Worm (Caenorhabditis elegans) whole organism, L4 larva: ENCODE data around the gene rab-21.

Source experiments
- ama-1 ChIP-seq: fragments of 150-350 bp; optimal IDR thresholded peaks from 2 replicates; lab custom pipeline; 2014; ENCODE audit warnings: inconsistent platforms, mixed read lengths
- ceh-32 ChIP-seq: sonication (generic microtip); optimal IDR thresholded peaks from 2 replicates; lab custom pipeline; 2016; ENCODE audit warnings: mild to moderate bottlenecking, missing genetic modification characterization, missing compliant biosample characterization; ENCODE audit not compliant: poor library complexity
- ceh-82 ChIP-seq: sonication (generic microtip); optimal IDR thresholded peaks from 2 replicates; lab custom pipeline; 2017; ENCODE audit warnings: missing biosample characterization, missing genetic modification characterization
- duxl-1 ChIP-seq: sonication (generic microtip); optimal IDR thresholded peaks from 2 replicates; lab custom pipeline; 2016; ENCODE audit warnings: mild to moderate bottlenecking, missing genetic modification characterization, moderate library complexity, missing compliant biosample characterization; ENCODE audit not compliant: poor library complexity
- fkh-10 ChIP-seq: fragments of 150-350 bp; optimal IDR thresholded peaks from 2 replicates; lab custom pipeline; 2014; ENCODE audit warnings: missing biosample characterization, missing genetic modification reagents, missing genetic modification characterization
- gei-8 ChIP-seq: fragments of 200-800 bp; sonication (Bioruptor generic); optimal IDR thresholded peaks from 2 replicates; lab custom pipeline; 2018; ENCODE audit warnings: mild to moderate bottlenecking, missing genetic modification characterization, missing compliant biosample characterization
- lin-13 ChIP-seq: fragments of 150-350 bp; optimal IDR thresholded peaks from 2 replicates; lab custom pipeline; 2014; ENCODE audit warnings: missing biosample characterization, missing genetic modification reagents, missing genetic modification characterization
- lir-3 ChIP-seq: sonication (generic microtip); optimal IDR thresholded peaks from 2 replicates; lab custom pipeline; 2016; ENCODE audit warnings: mild to moderate bottlenecking, missing genetic modification characterization, missing compliant biosample characterization
- nhr-237 ChIP-seq: sonication (generic microtip); optimal IDR thresholded peaks from 2 replicates; lab custom pipeline; 2017; ENCODE audit warnings: missing biosample characterization, missing genetic modification characterization
- nhr-77 ChIP-seq: fragments of 150-350 bp; optimal IDR thresholded peaks from 2 replicates; lab custom pipeline; 2014; ENCODE audit warnings: missing biosample characterization, missing genetic modification characterization
- skn-1 ChIP-seq: fragments of 150-350 bp; optimal IDR thresholded peaks from 2 replicates; lab custom pipeline; 2014; ENCODE audit warnings: missing biosample characterization, missing genetic modification characterization
- snpc-1.2 ChIP-seq: fragments of 200-800 bp; sonication (Bioruptor generic); IDR thresholded peaks from 2 replicates; pipeline ENCODE4 v1.3.6; 2022; ENCODE audit warnings: missing genetic modification reagents, missing genetic modification characterization, missing compliant biosample characterization
- spr-1 ChIP-seq: sonication (generic microtip); optimal IDR thresholded peaks from 2 replicates; lab custom pipeline; 2016; ENCODE audit warnings: mild to moderate bottlenecking, missing genetic modification characterization, missing compliant biosample characterization
- unc-62 ChIP-seq, 3 experiments: fragments of 150-350 bp in 1 of 3; sonication (generic microtip); optimal IDR thresholded peaks in 2 of 3; peaks in 1 of 3; 1 replicate in 1 of 3; 2 replicates in 2 of 3; lab custom pipeline; 2014 to 2017; ENCODE audit warnings: missing biosample characterization in 3 of 3, missing genetic modification characterization in 3 of 3, missing genetic modification reagents in 3 of 3, missing genotype in 1 of 3

- TF ChIP-seq ama-1 (no peak), lin-13 (no peak), nhr-77 (tag; lab: Kevin White, UChicago) (no peak), snpc-1.2 (GFP tag; lab: Robert Waterston, UW) (no peak), skn-1 (tag; lab: Kevin White, UChicago) (no peak), lir-3 (tag; lab: Kevin White, UChicago) (no peak), ceh-82 (tag; lab: Kevin White, UChicago) (no peak), ceh-32 (no peak), spr-1 (tag; lab: Kevin White, UChicago) (no peak), unc-62 (GFP tag; optimal IDR thresholded peaks at IDR 0.05 in 1 of 2; lab: Kevin White, UChicago) (no peak), unc-62 (tag; optimal IDR thresholded peaks at IDR 0.05; lab: Kevin White, UChicago) (no peak), fkh-10 (GFP tag; lab: Kevin White, UChicago) (no peak), nhr-237 (no peak), duxl-1 (tag; lab: Kevin White, UChicago) (no peak), gei-8 (no peak)
Measured at ce11 chrII:8732339-8733100, 17.7 kb upstream of the rab-21 start, which contains the start of gene rol-6.
